Fruit fly (Drosophila melanogaster) whole organism, adult: Measurements from ENCODE around the gene cd.

ENCODE experiments used
- CG11617 ChIP-seq: fragments of 200-800 bp; sonication (Bioruptor generic); optimal IDR thresholded peaks from 2 replicates; lab custom pipeline; 2017; ENCODE audit warnings: mild to moderate bottlenecking, missing biosample characterization, missing genetic modification reagents, missing genetic modification characterization
- CG12768 ChIP-seq: fragments of 200-800 bp; sonication (Bioruptor generic); optimal IDR thresholded peaks from 2 replicates; lab custom pipeline; 2017; ENCODE audit warnings: missing biosample characterization, missing genetic modification characterization, mild to moderate bottlenecking, moderate library complexity, missing genetic modification reagents
- CG14711 ChIP-seq: fragments of 200-800 bp; sonication (Bioruptor generic); optimal IDR thresholded peaks from 2 replicates; lab custom pipeline; 2018; ENCODE audit warnings: missing biosample characterization, mild to moderate bottlenecking, missing genetic modification characterization, moderate library complexity
- CG1620 ChIP-seq: fragments of 200-800 bp; sonication (Bioruptor generic); optimal IDR thresholded peaks from 2 replicates; lab custom pipeline; 2016; ENCODE audit warnings: missing biosample characterization, missing genetic modification characterization
- CG33017 ChIP-seq: fragments of 200-800 bp; sonication (Bioruptor generic); optimal IDR thresholded peaks from 2 replicates; lab custom pipeline; 2018; ENCODE audit warnings: missing biosample characterization, mild to moderate bottlenecking, missing genetic modification characterization, moderate library complexity
- CG5204 ChIP-seq: fragments of 200-800 bp; sonication (Bioruptor generic); optimal IDR thresholded peaks from 2 replicates; lab custom pipeline; 2016; ENCODE audit warnings: missing biosample characterization, missing genetic modification characterization
- CG7045 ChIP-seq: fragments of 200-800 bp; sonication (Bioruptor generic); optimal IDR thresholded peaks from 2 replicates; lab custom pipeline; 2017; ENCODE audit warnings: missing biosample characterization, mild to moderate bottlenecking, missing genetic modification characterization
- CG7101 ChIP-seq: fragments of 200-800 bp; sonication (Bioruptor generic); optimal IDR thresholded peaks from 2 replicates; lab custom pipeline; 2018; ENCODE audit warnings: missing biosample characterization, mild to moderate bottlenecking, missing genetic modification characterization, moderate library complexity
- Clk ChIP-seq: fragments of 200-800 bp; sonication (Bioruptor generic); optimal IDR thresholded peaks from 2 replicates; lab custom pipeline; 2017; ENCODE audit warnings: missing biosample characterization, missing genetic modification characterization
- Crg-1 ChIP-seq: fragments of 200-800 bp; sonication (Bioruptor generic); optimal IDR thresholded peaks from 2 replicates; lab custom pipeline; 2016; ENCODE audit warnings: missing biosample characterization, missing genetic modification characterization
- Hr96 ChIP-seq: fragments of 200-800 bp; sonication (Bioruptor generic); optimal IDR thresholded peaks from 2 replicates; lab custom pipeline; 2016; ENCODE audit warnings: missing biosample characterization, missing genetic modification characterization
- Mnt ChIP-seq: fragments of 200-800 bp; sonication (Bioruptor generic); optimal IDR thresholded peaks from 2 replicates; lab custom pipeline; 2016; ENCODE audit warnings: missing biosample characterization, mild to moderate bottlenecking, missing genetic modification characterization
- bab1 ChIP-seq: fragments of 200-800 bp; sonication (Bioruptor generic); optimal IDR thresholded peaks from 3 replicates; lab custom pipeline; 2019; ENCODE audit warnings: missing biosample characterization, mild to moderate bottlenecking, missing genetic modification characterization, moderate library complexity
- cic ChIP-seq: fragments of 200-800 bp; sonication (Bioruptor generic); optimal IDR thresholded peaks from 2 replicates; lab custom pipeline; 2017; ENCODE audit warnings: missing biosample characterization, mild to moderate bottlenecking, missing genetic modification characterization, moderate library complexity
- cnc ChIP-seq, 2 experiments: fragments of >200 bp; optimal IDR thresholded peaks; 2 replicates each; lab custom pipeline; 2017
- kay ChIP-seq: fragments of 200-800 bp; sonication (Bioruptor generic); peaks from one replicate; lab custom pipeline; 2016; ENCODE audit warnings: missing biosample characterization, missing genetic modification characterization, borderline replicate concordance
- ovo ChIP-seq: fragments of 200-800 bp; sonication (Bioruptor generic); optimal IDR thresholded peaks from 2 replicates; lab custom pipeline; 2016; ENCODE audit warnings: missing biosample characterization, missing genetic modification characterization
- pad ChIP-seq: fragments of 200-800 bp; sonication (Bioruptor generic); optimal IDR thresholded peaks from 3 replicates; lab custom pipeline; 2017; ENCODE audit warnings: missing biosample characterization, missing genetic modification characterization, mild to moderate bottlenecking, moderate library complexity, missing genetic modification reagents
- tj ChIP-seq: fragments of 200-800 bp; sonication (Bioruptor generic); optimal IDR thresholded peaks from 3 replicates; lab custom pipeline; 2017; ENCODE audit warnings: missing biosample characterization, mild to moderate bottlenecking, missing genetic modification characterization, moderate library complexity
- toe ChIP-seq: fragments of 200-800 bp; sonication (Bioruptor generic); optimal IDR thresholded peaks from 2 replicates; lab custom pipeline; 2016; ENCODE audit warnings: missing biosample characterization, missing genetic modification characterization

cd gene

dm6 chr3R:22726771-22727455, 32.2 kb downstream of the cd start, which contains the start of gene CG45049:
CG45049 (plus strand) TSS chr3R:22726967.
- no peak for TF ChIP-seq pad
- TF ChIP-seq tj (GFP tag; lab: Kevin White, UChicago), result peak; percentile 34
- TF ChIP-seq bab1 (GFP tag; lab: Kevin White, UChicago), result peak; percentile 23
- no peak for TF ChIP-seq CG5204 (GFP tag; lab: Kevin White, UChicago)
- peak; percentile 78 for TF ChIP-seq cic (GFP tag; lab: Kevin White, UChicago)
- no peak for TF ChIP-seq CG11617 (GFP tag; lab: Kevin White, UChicago)
- TF ChIP-seq toe (GFP tag; lab: Kevin White, UChicago), result no peak
- no peak for TF ChIP-seq CG14711 (tag; lab: Kevin White, UChicago)

- TF ChIP-seq toe (GFP tag; lab: Kevin White, UChicago), result no peak
- TF ChIP-seq tj (GFP tag; lab: Kevin White, UChicago), result peak; percentile 4
- TF ChIP-seq pad, result peak; percentile 88
- TF ChIP-seq CG5204 (GFP tag; lab: Kevin White, UChicago), result no peak
- TF ChIP-seq ovo (GFP tag; lab: Kevin White, UChicago), result peak; percentile 86
- TF ChIP-seq cic (GFP tag; lab: Kevin White, UChicago), result peak; percentile 8
Observed at dm6 chr3R:22727456-22727833, 32.7 kb downstream of the cd start.

- TF ChIP-seq cnc (optimal IDR thresholded peaks at IDR 0.05; lab: Kevin White, UChicago), result no peak
- TF ChIP-seq bab1 (GFP tag; lab: Kevin White, UChicago), result no peak
- no peak for TF ChIP-seq CG11617 (GFP tag; lab: Kevin White, UChicago)
- TF ChIP-seq pad, result no peak
- TF ChIP-seq Hr96 (GFP tag; lab: Kevin White, UChicago), result no peak
- no peak for TF ChIP-seq CG12768 (GFP tag; lab: Kevin White, UChicago)
- no peak for TF ChIP-seq toe (GFP tag; lab: Kevin White, UChicago)
- TF ChIP-seq CG1620 (GFP tag; lab: Kevin White, UChicago), result no peak
- TF ChIP-seq Clk, result no peak
- no peak for TF ChIP-seq Crg-1 (GFP tag; lab: Kevin White, UChicago)
- no peak for TF ChIP-seq CG7045 (GFP tag; lab: Kevin White, UChicago)
- no peak for TF ChIP-seq CG33017 (tag; lab: Kevin White, UChicago)
- TF ChIP-seq CG14711 (tag; lab: Kevin White, UChicago), result no peak
- no peak for TF ChIP-seq CG7101
- no peak for TF ChIP-seq kay
- no peak for TF ChIP-seq Mnt (GFP tag; lab: Kevin White, UChicago)
- TF ChIP-seq ovo (GFP tag; lab: Kevin White, UChicago), result no peak
- TF ChIP-seq cic (GFP tag; lab: Kevin White, UChicago), result no peak
- TF ChIP-seq CG5204 (GFP tag; lab: Kevin White, UChicago), result no peak
Observed at dm6 chr3R:22727857-22728256, 33.1 kb downstream of the cd start.

- no peak for TF ChIP-seq ovo (GFP tag; lab: Kevin White, UChicago)
- TF ChIP-seq Clk, result no peak
Observed at dm6 chr3R:22732995-22733394, 38.2 kb downstream of the cd start.

dm6 chr3R:22733751-22734150, 39.0 kb downstream of the cd start, which contains the start of gene Takl2:
Takl2 (minus strand) TSS chr3R:22733851.
- no peak for TF ChIP-seq toe (GFP tag; lab: Kevin White, UChicago)
- no peak for TF ChIP-seq pad
- TF ChIP-seq ovo (GFP tag; lab: Kevin White, UChicago), result no peak
- no peak for TF ChIP-seq Crg-1 (GFP tag; lab: Kevin White, UChicago)
- no peak for TF ChIP-seq CG33017 (tag; lab: Kevin White, UChicago)
- TF ChIP-seq cnc (optimal IDR thresholded peaks at IDR 0.05; lab: Kevin White, UChicago), result no peak
- no peak for TF ChIP-seq Clk
- TF ChIP-seq cic (GFP tag; lab: Kevin White, UChicago), result no peak
- TF ChIP-seq CG11617 (GFP tag; lab: Kevin White, UChicago), result no peak
- no peak for TF ChIP-seq CG7101
- no peak for TF ChIP-seq CG1620 (GFP tag; lab: Kevin White, UChicago)
- no peak for TF ChIP-seq CG5204 (GFP tag; lab: Kevin White, UChicago)

dm6 chr3R:22740930-22741329, 46.2 kb downstream of the cd start, which contains the start of the genes Dcr-1 and CG6985:
Dcr-1 (minus strand) TSS chr3R:22741091.
CG6985 (plus strand) TSS chr3R:22741150.
- TF ChIP-seq CG7045 (GFP tag; lab: Kevin White, UChicago) (no peak), CG5204 (GFP tag; lab: Kevin White, UChicago) (no peak), Mnt (GFP tag; lab: Kevin White, UChicago) (no peak), pad (no peak), cic (GFP tag; lab: Kevin White, UChicago) (no peak), toe (GFP tag; lab: Kevin White, UChicago) (no peak), CG7101 (no peak), tj (GFP tag; lab: Kevin White, UChicago) (no peak), kay (no peak), ovo (GFP tag; lab: Kevin White, UChicago) (no peak)

dm6 chr3R:22745432-22745831, 50.7 kb downstream of the cd start, which contains the start of the genes vret and HP1c:
vret (minus strand) TSS chr3R:22745581.
HP1c (plus strand) TSS chr3R:22745620.
- TF ChIP-seq bab1 (GFP tag; lab: Kevin White, UChicago), result peak; percentile 17
- TF ChIP-seq cnc (optimal IDR thresholded peaks at IDR 0.05; lab: Kevin White, UChicago), result no peak
